Fruit fly (Drosophila melanogaster) whole organism, pupa: Measurements from ENCODE around the gene Cht2.

Source experiments
- CG10348 ChIP-seq: fragments of 200-800 bp; sonication (Bioruptor generic); IDR thresholded peaks from 2 replicates; pipeline ENCODE4 v1.3.6; 2022; ENCODE audit warnings: missing biosample characterization, missing genetic modification characterization
- CG12605 ChIP-seq: fragments of 200-800 bp; sonication (Bioruptor generic); IDR thresholded peaks from 2 replicates; pipeline ENCODE4 v1.3.6; 2022; ENCODE audit warnings: missing biosample characterization, missing genetic modification characterization
- CG13204 ChIP-seq: fragments of 200-800 bp; sonication (Bioruptor generic); optimal IDR thresholded peaks from 2 replicates; lab custom pipeline; 2018; ENCODE audit warnings: missing biosample characterization, mild to moderate bottlenecking, missing genetic modification characterization, moderate library complexity
- CG14655 ChIP-seq: fragments of 200-800 bp; sonication (Bioruptor generic); optimal IDR thresholded peaks from 3 replicates; lab custom pipeline; 2017; ENCODE audit warnings: mild to moderate bottlenecking, missing biosample characterization, missing genetic modification reagents, missing genetic modification characterization
- CG17806 ChIP-seq: fragments of 200-800 bp; sonication (Bioruptor generic); optimal IDR thresholded peaks from 2 replicates; lab custom pipeline; 2018; ENCODE audit warnings: missing biosample characterization, mild to moderate bottlenecking, missing genetic modification characterization, moderate library complexity
- CG32121 ChIP-seq: fragments of 200-800 bp; sonication (Bioruptor generic); IDR thresholded peaks from 2 replicates; pipeline ENCODE4 v1.3.6; 2022; ENCODE audit warnings: missing biosample characterization, missing genetic modification characterization
- CG8301 ChIP-seq: fragments of 200-800 bp; sonication (Bioruptor generic); optimal IDR thresholded peaks from 2 replicates; lab custom pipeline; 2018; ENCODE audit warnings: missing biosample characterization, mild to moderate bottlenecking, missing genetic modification characterization
- D1 ChIP-seq: fragments of 200-800 bp; sonication (Bioruptor generic); optimal IDR thresholded peaks from 2 replicates; lab custom pipeline; 2018; ENCODE audit warnings: missing biosample characterization, mild to moderate bottlenecking, missing genetic modification characterization, moderate library complexity
- EcR ChIP-seq: fragments of 200-800 bp; sonication (Bioruptor generic); optimal IDR thresholded peaks from 3 replicates; lab custom pipeline; 2019; ENCODE audit warnings: missing biosample characterization, missing genetic modification characterization, mild to moderate bottlenecking, moderate library complexity, missing genetic modification reagents

DNA sequence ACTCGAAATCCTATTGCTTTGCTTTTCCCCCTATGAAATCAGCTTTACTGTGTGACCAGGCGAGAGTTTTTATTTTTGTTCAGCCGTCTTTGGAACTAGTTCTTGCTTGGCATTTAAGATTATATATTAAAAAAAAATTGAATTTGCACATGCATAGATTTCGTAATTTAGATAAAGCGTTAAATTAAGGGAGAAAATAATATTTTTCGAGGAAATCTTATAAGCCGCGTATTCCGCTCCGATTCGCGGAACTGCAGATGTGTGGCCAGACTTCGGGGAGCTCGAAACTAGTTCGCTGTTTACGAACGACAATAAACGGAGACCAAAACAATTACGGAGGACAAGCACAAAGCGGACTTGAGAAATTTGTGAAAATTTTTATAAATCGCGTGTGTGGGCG lies 47.1 kb upstream of the Cht2 start, which contains the start of the genes JTBR and CG42676:
- TF ChIP-seq CG14655 (GFP tag; lab: Kevin White, UChicago) (no peak), CG13204 (GFP tag; lab: Kevin White, UChicago) (no peak), CG32121 (GFP tag; lab: Robert Waterston, UW) (no peak), D1 (tag; lab: Kevin White, UChicago) (no peak), CG10348 (GFP tag; lab: Robert Waterston, UW) (no peak), EcR (GFP tag; lab: Kevin White, UChicago) (peak; percentile 5), CG12605 (no peak), CG17806 (no peak), CG8301 (tag; lab: Kevin White, UChicago) (no peak)
